Worm (Caenorhabditis elegans) whole organism, mixed stage, embryonic: ENCODE measurements around the gene T01B4.3.

ENCODE experiments used
- M03D4.4 ChIP-seq: sonication (generic microtip); optimal IDR thresholded peaks from 2 replicates; lab custom pipeline; 2017; ENCODE audit warnings: mild to moderate bottlenecking, missing genetic modification characterization, missing compliant biosample characterization
- blmp-1 ChIP-seq: fragments of 150-350 bp; optimal IDR thresholded peaks from 2 replicates; lab custom pipeline; 2014; ENCODE audit warnings: missing biosample characterization, missing genetic modification characterization
- ceh-43 ChIP-seq: fragments of 200-800 bp; sonication (Bioruptor generic); optimal IDR thresholded peaks from 2 replicates; lab custom pipeline; 2018; ENCODE audit warnings: mild to moderate bottlenecking, missing genetic modification characterization, moderate library complexity, missing compliant biosample characterization
- ceh-83 ChIP-seq: fragments of 200-800 bp; sonication (Bioruptor generic); optimal IDR thresholded peaks from 2 replicates; lab custom pipeline; 2018; ENCODE audit warnings: mild to moderate bottlenecking, missing genetic modification characterization, missing compliant biosample characterization
- ces-1 ChIP-seq: fragments of 150-350 bp; optimal IDR thresholded peaks from 2 replicates; lab custom pipeline; 2014; ENCODE audit warnings: missing biosample characterization, missing genetic modification reagents, missing genetic modification characterization
- cnd-1 ChIP-seq: fragments of 200-800 bp; sonication (Bioruptor generic); optimal IDR thresholded peaks from 2 replicates; lab custom pipeline; 2018; ENCODE audit warnings: mild to moderate bottlenecking, missing genetic modification characterization, missing compliant biosample characterization
- drap-1 ChIP-seq: fragments of 200-800 bp; sonication (Bioruptor generic); optimal IDR thresholded peaks from 3 replicates; lab custom pipeline; 2018; ENCODE audit warnings: mild to moderate bottlenecking, missing genetic modification characterization, missing compliant biosample characterization
- elt-1 ChIP-seq: sonication (generic microtip); optimal IDR thresholded peaks from 2 replicates; lab custom pipeline; 2017; ENCODE audit warnings: missing genetic modification characterization, mild to moderate bottlenecking, missing compliant biosample characterization, antibody characterized with exemption, moderate library complexity, borderline replicate concordance; ENCODE audit not compliant: insufficient read depth
- elt-3 ChIP-seq: fragments of 150-350 bp; optimal IDR thresholded peaks from 2 replicates; lab custom pipeline; 2014; ENCODE audit warnings: missing biosample characterization, missing genetic modification characterization
- flh-1 ChIP-seq: fragments of 200-800 bp; sonication (Bioruptor generic); optimal IDR thresholded peaks from 2 replicates; lab custom pipeline; 2018; ENCODE audit warnings: mild to moderate bottlenecking, missing genetic modification characterization, moderate library complexity, missing compliant biosample characterization
- ham-2 ChIP-seq: fragments of 200-800 bp; sonication (Bioruptor generic); optimal IDR thresholded peaks from 2 replicates; lab custom pipeline; 2018; ENCODE audit warnings: mild to moderate bottlenecking, missing genetic modification characterization, missing compliant biosample characterization
- hlh-1 ChIP-seq: fragments of 150-350 bp; optimal IDR thresholded peaks from 2 replicates; lab custom pipeline; 2014; ENCODE audit warnings: missing biosample characterization, missing genetic modification reagents, missing genetic modification characterization
- lin-13 ChIP-seq: fragments of 150-350 bp; optimal IDR thresholded peaks from 2 replicates; lab custom pipeline; 2014; ENCODE audit warnings: missing biosample characterization, missing genetic modification characterization
- lin-32 ChIP-seq: fragments of 200-800 bp; sonication (Bioruptor generic); optimal IDR thresholded peaks from 2 replicates; lab custom pipeline; 2018; ENCODE audit warnings: mild to moderate bottlenecking, missing genetic modification characterization, missing compliant biosample characterization
- lsy-2 ChIP-seq: fragments of 150-350 bp; optimal IDR thresholded peaks from 2 replicates; lab custom pipeline; 2014; ENCODE audit warnings: missing biosample characterization, missing genetic modification characterization
- mab-5 ChIP-seq: fragments of 150-350 bp; optimal IDR thresholded peaks from 2 replicates; lab custom pipeline; 2014; ENCODE audit warnings: missing biosample characterization, missing genetic modification characterization
- mep-1 ChIP-seq: fragments of 150-350 bp; optimal IDR thresholded peaks from 2 replicates; lab custom pipeline; 2017; ENCODE audit warnings: missing biosample characterization, missing genetic modification reagents, missing genetic modification characterization, inconsistent platforms
- mls-2 ChIP-seq: sonication (generic microtip); optimal IDR thresholded peaks from 2 replicates; lab custom pipeline; 2016; ENCODE audit warnings: mild to moderate bottlenecking, missing genetic modification characterization, moderate library complexity, missing compliant biosample characterization
- nhr-12 ChIP-seq: fragments of 150-350 bp; optimal IDR thresholded peaks from 2 replicates; lab custom pipeline; 2014; ENCODE audit warnings: missing biosample characterization, missing genetic modification characterization
- nhr-2 ChIP-seq: fragments of 150-350 bp; optimal IDR thresholded peaks from 2 replicates; lab custom pipeline; 2014; ENCODE audit warnings: missing biosample characterization, missing genetic modification characterization
- nhr-237 ChIP-seq: fragments of 150-350 bp; optimal IDR thresholded peaks from 2 replicates; lab custom pipeline; 2014; ENCODE audit warnings: missing biosample characterization, missing genetic modification characterization
- nhr-28 ChIP-seq: fragments of 150-350 bp; optimal IDR thresholded peaks from 2 replicates; lab custom pipeline; 2014; ENCODE audit warnings: missing biosample characterization, missing genetic modification characterization
- nhr-76 ChIP-seq: sonication (generic microtip); optimal IDR thresholded peaks from 2 replicates; lab custom pipeline; 2017; ENCODE audit warnings: missing biosample characterization, missing genetic modification characterization
- pha-4 ChIP-seq: fragments of 150-350 bp; optimal IDR thresholded peaks from 2 replicates; lab custom pipeline; 2018; ENCODE audit warnings: missing biosample characterization, missing genetic modification reagents, missing genetic modification characterization
- sem-2 ChIP-seq: fragments of 200-800 bp; sonication (Bioruptor generic); optimal IDR thresholded peaks from 2 replicates; lab custom pipeline; 2018; ENCODE audit warnings: mild to moderate bottlenecking, missing genetic modification characterization, missing compliant biosample characterization
- snpc-4 ChIP-seq: fragments of 150-350 bp; optimal IDR thresholded peaks from 2 replicates; lab custom pipeline; 2014; ENCODE audit warnings: missing biosample characterization, missing genetic modification characterization
- sptf-1 ChIP-seq: sonication (generic microtip); optimal IDR thresholded peaks from 2 replicates; lab custom pipeline; 2017; ENCODE audit warnings: mild to moderate bottlenecking, missing genetic modification characterization, moderate library complexity, missing compliant biosample characterization
- tbx-8 ChIP-seq: fragments of 200-800 bp; sonication (Bioruptor generic); optimal IDR thresholded peaks from 2 replicates; lab custom pipeline; 2018; ENCODE audit warnings: mild to moderate bottlenecking, missing genetic modification characterization, moderate library complexity, missing compliant biosample characterization
- unc-120 ChIP-seq: sonication (generic microtip); optimal IDR thresholded peaks from 2 replicates; lab custom pipeline; 2017; ENCODE audit warnings: missing genetic modification characterization, missing compliant biosample characterization; ENCODE audit not compliant: poor library complexity, severe bottlenecking
- unc-62 ChIP-seq: fragments of 150-350 bp; optimal IDR thresholded peaks from 2 replicates; lab custom pipeline; 2014; ENCODE audit warnings: missing biosample characterization, missing genetic modification reagents, missing genetic modification characterization
- zip-8 ChIP-seq: fragments of 150-350 bp; optimal IDR thresholded peaks from 2 replicates; lab custom pipeline; 2014; ENCODE audit warnings: missing biosample characterization, missing genetic modification characterization
- ztf-11 ChIP-seq: fragments of 150-350 bp; optimal IDR thresholded peaks from 2 replicates; lab custom pipeline; 2014; ENCODE audit warnings: missing biosample characterization, missing genetic modification characterization

The T01B4.3 gene

DNA sequence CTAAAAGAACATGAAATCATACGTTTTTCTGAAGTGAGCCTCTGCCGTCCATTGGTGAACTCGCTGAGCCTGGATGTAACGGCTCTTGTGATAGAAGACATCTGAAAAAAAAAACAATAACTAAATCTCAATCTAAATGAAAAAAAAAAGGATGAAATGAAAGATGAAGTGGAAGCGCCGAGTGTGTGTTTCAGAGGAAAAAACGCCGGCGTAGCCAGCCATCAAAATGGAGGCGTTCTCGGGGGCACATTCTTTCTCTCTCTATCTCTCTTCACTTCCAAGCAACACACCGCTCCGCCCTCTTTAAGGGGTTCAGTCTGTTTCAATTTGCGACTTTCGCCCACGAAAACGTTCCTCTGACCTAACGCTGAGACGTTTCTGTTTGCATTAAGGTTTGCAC, at the start of gene T01B4.3:
Gene T01B4.3, minus strand, starts transcription at position 101 of the 400 bp plus-strand sequence.
- no peak for TF ChIP-seq nhr-12

- TF ChIP-seq blmp-1 (no peak), pha-4 (tag; lab: Kevin White, UChicago) (no peak), cnd-1 (tag; lab: Kevin White, UChicago) (no peak), sptf-1 (tag; lab: Kevin White, UChicago) (no peak), flh-1 (GFP tag; lab: Kevin White, UChicago) (no peak), nhr-28 (tag; lab: Kevin White, UChicago) (no peak), mep-1 (tag; lab: Kevin White, UChicago) (no peak), zip-8 (tag; lab: Kevin White, UChicago) (no peak), ham-2 (no peak), nhr-76 (tag; lab: Kevin White, UChicago) (no peak), lin-32 (GFP tag; lab: Kevin White, UChicago) (no peak), snpc-4 (no peak), nhr-237 (tag; lab: Kevin White, UChicago) (no peak), lsy-2 (tag; lab: Kevin White, UChicago) (no peak), unc-120 (no peak), nhr-2 (no peak), drap-1 (GFP tag; lab: Kevin White, UChicago) (no peak), elt-1 (tag; lab: Kevin White, UChicago) (no peak), sem-2 (GFP tag; lab: Kevin White, UChicago) (no peak)
Measured at ce11 chrX:16366993-16367392, 49.5 kb upstream of the T01B4.3 start, which contains the start of gene ace-1. ace-1 (plus strand) TSS chrX:16367293.

ce11 chrX:16366508-16366907, 49.0 kb upstream of the T01B4.3 start:
- TF ChIP-seq unc-120 (no peak), elt-1 (tag; lab: Kevin White, UChicago) (no peak), ham-2 (no peak), nhr-2 (no peak), hlh-1 (no peak), unc-62 (GFP tag; lab: Kevin White, UChicago) (no peak), ces-1 (GFP tag; lab: Kevin White, UChicago) (no peak), blmp-1 (no peak), lin-13 (no peak), sptf-1 (tag; lab: Kevin White, UChicago) (no peak), mls-2 (tag; lab: Kevin White, UChicago) (no peak), elt-3 (tag; lab: Kevin White, UChicago) (no peak), drap-1 (GFP tag; lab: Kevin White, UChicago) (no peak), sem-2 (GFP tag; lab: Kevin White, UChicago) (no peak), flh-1 (GFP tag; lab: Kevin White, UChicago) (no peak), ceh-83 (GFP tag; lab: Kevin White, UChicago) (no peak), nhr-237 (tag; lab: Kevin White, UChicago) (no peak), nhr-12 (no peak), ceh-43 (no peak)

DNA sequence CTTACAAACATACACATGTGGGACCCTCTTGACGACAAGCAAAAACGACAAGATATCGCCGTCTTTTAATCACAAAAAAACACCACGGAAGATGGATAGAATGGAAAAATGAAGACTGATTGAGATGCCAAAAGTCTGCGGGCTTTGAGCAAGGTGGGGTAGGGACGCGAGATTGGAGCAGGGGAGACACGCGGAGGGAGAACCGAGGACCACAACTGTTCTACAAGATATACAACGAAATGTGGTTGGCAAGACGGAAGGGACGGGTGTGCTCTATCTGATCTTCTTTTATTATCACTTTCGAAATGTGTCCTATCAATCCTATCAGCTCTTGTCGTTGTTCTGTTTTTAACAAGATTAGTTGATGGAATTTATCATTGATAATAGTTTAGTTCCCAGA, 46.1 kb upstream of the T01B4.3 start:
- TF ChIP-seq cnd-1 (tag; lab: Kevin White, UChicago) (no peak), pha-4 (tag; lab: Kevin White, UChicago) (no peak), mab-5 (tag; lab: Kevin White, UChicago) (no peak), zip-8 (tag; lab: Kevin White, UChicago) (no peak), lin-32 (GFP tag; lab: Kevin White, UChicago) (no peak), hlh-1 (peak; percentile 63), nhr-237 (tag; lab: Kevin White, UChicago) (no peak)
- TF ChIP-seq, all 35 proteins: peak for 1

ce11 chrX:16361001-16361400, 43.5 kb upstream of the T01B4.3 start:
- no peak for TF ChIP-seq elt-1 (tag; lab: Kevin White, UChicago)

ce11 chrX:16357531-16357930, 40.0 kb upstream of the T01B4.3 start:
- TF ChIP-seq cnd-1 (tag; lab: Kevin White, UChicago): no peak
- no peak for TF ChIP-seq tbx-8 (GFP tag; lab: Kevin White, UChicago)
- TF ChIP-seq ham-2: no peak
- no peak for TF ChIP-seq nhr-76 (tag; lab: Kevin White, UChicago)
- TF ChIP-seq lsy-2 (tag; lab: Kevin White, UChicago): no peak
- TF ChIP-seq ceh-83 (GFP tag; lab: Kevin White, UChicago): no peak
- TF ChIP-seq unc-120: no peak
- TF ChIP-seq mls-2 (tag; lab: Kevin White, UChicago): no peak
- no peak for TF ChIP-seq lin-32 (GFP tag; lab: Kevin White, UChicago)
- TF ChIP-seq ztf-11 (tag; lab: Kevin White, UChicago): no peak
- no peak for TF ChIP-seq nhr-28 (tag; lab: Kevin White, UChicago)
- TF ChIP-seq unc-62 (GFP tag; lab: Kevin White, UChicago): no peak
- TF ChIP-seq nhr-12: no peak
- no peak for TF ChIP-seq sem-2 (GFP tag; lab: Kevin White, UChicago)
- no peak for TF ChIP-seq ces-1 (GFP tag; lab: Kevin White, UChicago)
- no peak for TF ChIP-seq flh-1 (GFP tag; lab: Kevin White, UChicago)
- no peak for TF ChIP-seq sptf-1 (tag; lab: Kevin White, UChicago)
- TF ChIP-seq M03D4.4 (tag; lab: Kevin White, UChicago): no peak
